Worm (Caenorhabditis elegans): ENCODE results near the gene dif-1.

Gene dif-1

ce11 chrIV:7552958-7553553, at the start of gene dif-1:
Gene dif-1 (minus strand): TSS chrIV:7553008.
- no peak for TF ChIP-seq dpl-1 (GFP tag; optimal IDR thresholded peaks at IDR 0.05)
- TF ChIP-seq aptf-2 (GFP tag; conservative IDR thresholded peaks at IDR 0.05), result 0 out of 2 replicates have a peak, but pooled peaks have one; percentile 63
- TF ChIP-seq F23B12.7 (tag; optimal IDR thresholded peaks at IDR 0.05; ENCODE audit: insufficient read depth), result no peak
- TF ChIP-seq nhr-80 (tag; optimal IDR thresholded peaks at IDR 0.05), result peak; percentile 64
- TF ChIP-seq somi-1 (GFP tag; optimal IDR thresholded peaks at IDR 0.05), result peak; percentile 14
- TF ChIP-seq attf-5 (GFP tag; optimal IDR thresholded peaks at IDR 0.05), result peak; percentile 23
- TF ChIP-seq hmg-1.2 (GFP tag; IDR thresholded peaks at IDR 0.05), result peak; percentile 91
- TF ChIP-seq Y53G8AR.9 (GFP tag; conservative IDR thresholded peaks at IDR 0.05), result 0 out of 2 replicates have a peak, but pooled peaks have one; percentile 51
- TF ChIP-seq madf-6 (GFP tag; IDR thresholded peaks at IDR 0.05), result 0 out of 2 replicates have a peak, but pooled peaks have one; percentile 7
- TF ChIP-seq nhr-27 (tag; optimal IDR thresholded peaks at IDR 0.05), result no peak
- no peak for TF ChIP-seq snpc-4 (GFP tag; optimal IDR thresholded peaks at IDR 0.05)
- TF ChIP-seq snpc-4 (tag; optimal IDR thresholded peaks at IDR 0.05), result peak in 1 of 4 experiments; percentile 43
- no peak for TF ChIP-seq lin-54 (GFP tag; optimal IDR thresholded peaks at IDR 0.05)
- TF ChIP-seq B0019.2 (GFP tag; conservative IDR thresholded peaks at IDR 0.05), result no peak
- TF ChIP-seq ekl-4 (GFP tag; IDR thresholded peaks at IDR 0.05), result 0 out of 2 replicates have a peak, but pooled peaks have one; percentile 27
- peak; percentile 34 for TF ChIP-seq lin-40 (tag; optimal IDR thresholded peaks at IDR 0.05)
- TF ChIP-seq ceh-91 (GFP tag; IDR thresholded peaks at IDR 0.05), result no peak
- TF ChIP-seq let-607 (tag; optimal IDR thresholded peaks at IDR 0.05), result peak in 1 of 2 experiments; percentile 47
- TF ChIP-seq ztf-28 (GFP tag; IDR thresholded peaks at IDR 0.05), result no peak
- no peak for TF ChIP-seq ceh-40 (GFP tag; IDR thresholded peaks at IDR 0.05)
- TF ChIP-seq rec-8 (tag; optimal IDR thresholded peaks at IDR 0.05), result no peak
- 0 out of 2 replicates have a peak, but pooled peaks have one; percentile 13 for TF ChIP-seq pbrm-1 (GFP tag; IDR thresholded peaks at IDR 0.05)
- TF ChIP-seq tbp1 (GFP tag; optimal IDR thresholded peaks at IDR 0.05), result peak; percentile 19
- no peak for TF ChIP-seq nfyb-1 (GFP tag; IDR thresholded peaks at IDR 0.05)
- TF ChIP-seq cebp-1 (GFP tag; IDR thresholded peaks at IDR 0.05), result no peak
- peak; percentile 53 for TF ChIP-seq cebp-1 (tag; optimal IDR thresholded peaks at IDR 0.05)

- TF ChIP-seq nhr-80 (tag; optimal IDR thresholded peaks at IDR 0.05), result no peak
- no peak for TF ChIP-seq F57C9.4 (tag; optimal IDR thresholded peaks at IDR 0.05)
- TF ChIP-seq ztf-26 (tag; optimal IDR thresholded peaks at IDR 0.05), result no peak
- TF ChIP-seq Y95B8A.8 (GFP tag; IDR thresholded peaks at IDR 0.05), result no peak
- TF ChIP-seq die-1 (tag; optimal IDR thresholded peaks at IDR 0.05), result no peak
- no peak for TF ChIP-seq nhr-90 (tag; optimal IDR thresholded peaks at IDR 0.05)
- TF ChIP-seq T07F8.4 (tag; optimal IDR thresholded peaks at IDR 0.05), result no peak
- no peak for TF ChIP-seq let-607 (tag; optimal IDR thresholded peaks at IDR 0.05)
- TF ChIP-seq let-526 (GFP tag; IDR thresholded peaks at IDR 0.05), result no peak
- TF ChIP-seq lsy-27 (tag; optimal IDR thresholded peaks at IDR 0.05; ENCODE audit: borderline replicate concordance, insufficient read depth), result no peak
Observed at ce11 chrIV:7588631-7589030, 35.8 kb upstream of the dif-1 start, which contains the start of gene cla-1. Gene cla-1 (plus strand): TSS chrIV:7588931.

- TF ChIP-seq madf-8 (GFP tag; conservative IDR thresholded peaks at IDR 0.05), result no peak
- TF ChIP-seq ceh-58 (GFP tag; IDR thresholded peaks at IDR 0.05), result no peak
- no peak for TF ChIP-seq bed-1 (GFP tag; IDR thresholded peaks at IDR 0.05)
- TF ChIP-seq zim-3 (tag; optimal IDR thresholded peaks at IDR 0.05), result no peak
- TF ChIP-seq fkh-3 (tag; optimal IDR thresholded peaks at IDR 0.05), result no peak
- no peak for TF ChIP-seq attf-3 (GFP tag; conservative IDR thresholded peaks at IDR 0.05)
- no peak for TF ChIP-seq mel-28 (tag; optimal IDR thresholded peaks at IDR 0.05; ENCODE audit: borderline replicate concordance)
- TF ChIP-seq unc-62 (GFP tag; optimal IDR thresholded peaks at IDR 0.05), result no peak
- TF ChIP-seq rcor-1 (GFP tag; IDR thresholded peaks at IDR 0.05), result no peak
- no peak for TF ChIP-seq lir-1 (GFP tag; conservative IDR thresholded peaks at IDR 0.05)
- TF ChIP-seq nhr-120 (GFP tag; IDR thresholded peaks at IDR 0.05), result no peak
- no peak for TF ChIP-seq somi-1 (GFP tag; optimal IDR thresholded peaks at IDR 0.05)
- no peak for TF ChIP-seq T26A5.8 (tag; optimal IDR thresholded peaks at IDR 0.05)
Observed at ce11 chrIV:7586972-7587371, 34.2 kb upstream of the dif-1 start.
